Worm (Caenorhabditis elegans): Measurements from ENCODE around the gene mboa-4.

ce11 chrIV:11125200-11125599 lies 34.6 kb downstream of the mboa-4 start:
- no peak for TF ChIP-seq scrt-1 (GFP tag; IDR thresholded peaks at IDR 0.05)
- TF ChIP-seq tra-4 (tag; optimal IDR thresholded peaks at IDR 0.05): no peak
- no peak for TF ChIP-seq ama-1 (optimal IDR thresholded peaks at IDR 0.05)
- TF ChIP-seq flt-1 (GFP tag; IDR thresholded peaks at IDR 0.05): no peak
- TF ChIP-seq hmbx-1 (tag; optimal IDR thresholded peaks at IDR 0.05): no peak

Data from whole organism, early embryonic.